Worm (Caenorhabditis elegans) whole organism, L4 larva: ENCODE results near the gene T28A8.2.

Source experiments
- T26A8.4 ChIP-seq: fragments of 200-800 bp; sonication (Bioruptor generic); IDR thresholded peaks from 2 replicates; pipeline ENCODE4 v1.3.6; 2022; ENCODE audit warnings: missing genetic modification characterization, missing compliant biosample characterization
- ZK546.5 ChIP-seq, 2 experiments: sonication (generic microtip); optimal IDR thresholded peaks; 2 replicates each; lab custom pipeline; 2017; ENCODE audit warnings: missing biosample characterization in 2 of 2, missing genetic modification characterization in 2 of 2
- aha-1 ChIP-seq: fragments of 150-350 bp; peaks from one replicate; lab custom pipeline; 2014; ENCODE audit warnings: missing biosample characterization, missing genetic modification characterization
- arid-1 ChIP-seq: fragments of 200-800 bp; sonication (Bioruptor generic); conservative IDR thresholded peaks from 2 replicates; pipeline ENCODE4 v1.3.6; 2022; ENCODE audit warnings: missing genetic modification reagents, missing genetic modification characterization, missing compliant biosample characterization
- ceh-20 ChIP-seq: fragments of 200-800 bp; sonication (Bioruptor generic); IDR thresholded peaks from 2 replicates; pipeline ENCODE4 v1.3.6; 2022; ENCODE audit warnings: missing genetic modification reagents, missing genetic modification characterization, missing compliant biosample characterization
- ceh-28 ChIP-seq: fragments of 150-350 bp; optimal IDR thresholded peaks from 2 replicates; lab custom pipeline; 2014; ENCODE audit warnings: missing biosample characterization, missing genetic modification reagents, missing genetic modification characterization
- daf-16 ChIP-seq, 3 experiments: sonication (generic microtip); optimal IDR thresholded peaks; 2 replicates each; lab custom pipeline; 2016 to 2017; ENCODE audit warnings: missing genetic modification characterization in 3 of 3, missing genetic modification reagents in 3 of 3, mild to moderate bottlenecking in 2 of 3, missing compliant biosample characterization in 2 of 3, missing biosample characterization in 1 of 3, moderate library complexity in 1 of 3
- dmd-6 ChIP-seq: fragments of 200-800 bp; sonication (Bioruptor generic); IDR thresholded peaks from 2 replicates; pipeline ENCODE4 v1.3.6; 2022; ENCODE audit warnings: missing genetic modification reagents, missing genetic modification characterization, missing compliant biosample characterization
- dpl-1 ChIP-seq: fragments of 150-350 bp; optimal IDR thresholded peaks from 2 replicates; lab custom pipeline; 2014; ENCODE audit warnings: missing biosample characterization, missing genetic modification reagents, missing genetic modification characterization
- duxl-1 ChIP-seq: sonication (generic microtip); optimal IDR thresholded peaks from 2 replicates; lab custom pipeline; 2016; ENCODE audit warnings: mild to moderate bottlenecking, missing genetic modification characterization, moderate library complexity, missing compliant biosample characterization; ENCODE audit not compliant: poor library complexity
- hif-1 ChIP-seq, 2 experiments: sonication (generic microtip); optimal IDR thresholded peaks; 2 replicates each; lab custom pipeline; 2016 to 2017; ENCODE audit warnings: missing compliant biosample characterization in 2 of 2, missing genetic modification characterization in 2 of 2, missing genetic modification reagents in 2 of 2, missing genotype in 2 of 2, mild to moderate bottlenecking in 1 of 2
- jun-1 ChIP-seq: fragments of 150-350 bp; optimal IDR thresholded peaks from 2 replicates; lab custom pipeline; 2014; ENCODE audit warnings: missing biosample characterization, missing genetic modification reagents, missing genetic modification characterization
- lin-1 ChIP-seq: fragments of 200-800 bp; sonication (Bioruptor generic); IDR thresholded peaks from 2 replicates; pipeline ENCODE4 v1.3.6; 2022; ENCODE audit warnings: missing genetic modification reagents, missing genetic modification characterization, missing compliant biosample characterization
- lin-13 ChIP-seq: fragments of 150-350 bp; optimal IDR thresholded peaks from 2 replicates; lab custom pipeline; 2014; ENCODE audit warnings: missing biosample characterization, missing genetic modification reagents, missing genetic modification characterization
- lin-15B ChIP-seq: fragments of 150-350 bp; sonication (generic microtip); optimal IDR thresholded peaks from 3 replicates; lab custom pipeline; 2014; ENCODE audit warnings: missing biosample characterization, missing genetic modification characterization
- lin-38 ChIP-seq: fragments of 200-800 bp; sonication (Bioruptor generic); IDR thresholded peaks from 2 replicates; pipeline ENCODE4 v1.3.6; 2022; ENCODE audit warnings: missing genetic modification reagents, missing genetic modification characterization, missing compliant biosample characterization
- lsy-2 ChIP-seq, 2 experiments: fragments of 150-350 bp in 1 of 2; sonication (generic microtip) in 1 of 2; optimal IDR thresholded peaks; 2 replicates each; lab custom pipeline; 2014 to 2017; ENCODE audit warnings: missing biosample characterization in 2 of 2, missing genetic modification characterization in 2 of 2
- madf-5 ChIP-seq, 2 experiments: fragments of 200-800 bp; sonication (Bioruptor generic); IDR thresholded peaks; 2 replicates each; pipeline ENCODE4 v1.3.6; 2022; ENCODE audit warnings: missing compliant biosample characterization in 2 of 2, missing genetic modification characterization in 2 of 2
- mdl-1 ChIP-seq, 2 experiments: fragments of 150-350 bp in 1 of 2; sonication (generic microtip) in 1 of 2; optimal IDR thresholded peaks; 2 replicates each; lab custom pipeline; 2014 to 2017; ENCODE audit warnings: missing biosample characterization in 2 of 2, missing genetic modification characterization in 2 of 2
- mep-1 ChIP-seq: fragments of 150-350 bp; sonication (generic microtip); optimal IDR thresholded peaks from 3 replicates; lab custom pipeline; 2014; ENCODE audit warnings: missing biosample characterization, missing genetic modification characterization
- mes-2 ChIP-seq: sonication (generic microtip); optimal IDR thresholded peaks from 2 replicates; lab custom pipeline; 2016; ENCODE audit warnings: missing genotype, mild to moderate bottlenecking, missing genetic modification characterization, missing compliant biosample characterization; ENCODE audit not compliant: poor library complexity, severe bottlenecking
- mxl-2 ChIP-seq: fragments of 200-800 bp; sonication (Bioruptor generic); conservative IDR thresholded peaks from 2 replicates; pipeline ENCODE4 v1.3.6; 2022; ENCODE audit warnings: missing genetic modification reagents, missing genetic modification characterization, missing compliant biosample characterization
- nhr-102 ChIP-seq: sonication (generic microtip); optimal IDR thresholded peaks from 2 replicates; lab custom pipeline; 2016; ENCODE audit warnings: mild to moderate bottlenecking, missing genetic modification characterization, moderate library complexity, missing compliant biosample characterization
- nhr-11 ChIP-seq: fragments of 150-350 bp; optimal IDR thresholded peaks from 2 replicates; lab custom pipeline; 2014; ENCODE audit warnings: missing biosample characterization, missing genetic modification characterization
- nhr-28 ChIP-seq: fragments of 150-350 bp; optimal IDR thresholded peaks from 2 replicates; lab custom pipeline; 2014; ENCODE audit warnings: missing biosample characterization, missing genetic modification characterization
- nhr-48 ChIP-seq: sonication (generic microtip); optimal IDR thresholded peaks from 2 replicates; lab custom pipeline; 2016; ENCODE audit warnings: mild to moderate bottlenecking, missing genetic modification characterization, missing compliant biosample characterization
- nhr-6 ChIP-seq: fragments of 150-350 bp; optimal IDR thresholded peaks from 2 replicates; lab custom pipeline; 2014; ENCODE audit warnings: missing biosample characterization, missing genetic modification characterization
- nhr-76 ChIP-seq: fragments of 150-350 bp; optimal IDR thresholded peaks from 2 replicates; lab custom pipeline; 2014; ENCODE audit warnings: missing biosample characterization, missing genetic modification characterization
- pha-4 ChIP-seq, 2 experiments: fragments of 150-350 bp in 1 of 2; fragments of 200-800 bp in 1 of 2; sonication (Bioruptor generic) in 1 of 2; IDR thresholded peaks in 1 of 2; optimal IDR thresholded peaks in 1 of 2; 2 replicates each; pipeline versions ENCODE4 v1.3.6 to Lab custom; 2014 to 2022; ENCODE audit warnings: missing genetic modification characterization in 2 of 2, missing genetic modification reagents in 2 of 2, missing biosample characterization in 1 of 2, missing compliant biosample characterization in 1 of 2
- tra-1 ChIP-seq: fragments of 200-800 bp; sonication (Bioruptor generic); IDR thresholded peaks from 2 replicates; pipeline ENCODE4 v1.3.6; 2022; ENCODE audit warnings: missing genetic modification reagents, missing genetic modification characterization, missing compliant biosample characterization
- unc-130 ChIP-seq: sonication (generic microtip); optimal IDR thresholded peaks from 2 replicates; lab custom pipeline; 2016; ENCODE audit warnings: missing genetic modification reagents, missing genetic modification characterization, missing compliant biosample characterization
- unc-62 ChIP-seq, 3 experiments: fragments of 150-350 bp in 1 of 3; sonication (generic microtip); optimal IDR thresholded peaks in 2 of 3; peaks in 1 of 3; 1 replicate in 1 of 3; 2 replicates in 2 of 3; lab custom pipeline; 2014 to 2017; ENCODE audit warnings: missing biosample characterization in 3 of 3, missing genetic modification characterization in 3 of 3, missing genetic modification reagents in 3 of 3, missing genotype in 1 of 3
- zfp-3 ChIP-seq: fragments of 200-800 bp; sonication (Bioruptor generic); conservative IDR thresholded peaks from 2 replicates; pipeline ENCODE4 v1.3.6; 2022; ENCODE audit warnings: missing genetic modification reagents, missing genetic modification characterization, missing compliant biosample characterization
- zip-11 ChIP-seq: fragments of 200-800 bp; sonication (Bioruptor generic); IDR thresholded peaks from 2 replicates; pipeline ENCODE4 v1.3.6; 2022; ENCODE audit warnings: missing genetic modification characterization, missing compliant biosample characterization
- ztf-7 ChIP-seq: fragments of 150-350 bp; optimal IDR thresholded peaks from 2 replicates; lab custom pipeline; 2014; ENCODE audit warnings: missing biosample characterization, missing genetic modification characterization

Gene T28A8.2

ce11 chrIII:13465918-13466592 is 29.4 kb downstream of the T28A8.2 start, which contains the start of gene cdk-5 (continued):
- TF ChIP-seq nhr-28 (peak; percentile 47), mep-1 (tag; lab: Kevin White, UChicago) (peak; percentile 88), mxl-2 (no peak), dpl-1 (peak; percentile 86), aha-1 (tag; lab: Kevin White, UChicago) (peak; percentile 95), jun-1 (tag; lab: Kevin White, UChicago) (peak; percentile 39), zfp-3 (GFP tag; lab: Robert Waterston, UW) (0 out of 2 replicates have a peak, but pooled peaks have one; percentile 58), hif-1 (tag; optimal IDR thresholded peaks at IDR 0.05; lab: Kevin White, UChicago) (peak in 1 of 2 experiments; percentile 52), zip-11 (GFP tag; lab: Robert Waterston, UW) (no peak), mes-2 (tag; lab: Kevin White, UChicago) (peak; percentile 86), T26A8.4 (peak; percentile 85), ceh-20 (GFP tag; lab: Robert Waterston, UW) (peak; percentile 49; the same call in 1 of the 2 replicates), madf-5 (GFP tag; IDR thresholded peaks at IDR 0.05; lab: Robert Waterston, UW) (no peak), tra-1 (GFP tag; lab: Robert Waterston, UW) (no peak), lin-13 (peak; percentile 51), ceh-28 (tag; lab: Kevin White, UChicago) (peak; percentile 51), arid-1 (GFP tag; lab: Robert Waterston, UW) (0 out of 2 replicates have a peak, but pooled peaks have one; percentile 39), mdl-1 (tag; optimal IDR thresholded peaks at IDR 0.05; lab: Kevin White, UChicago) (peak in 1 of 2 experiments; percentile 13), duxl-1 (tag; lab: Kevin White, UChicago) (peak; percentile 66), daf-16 (GFP tag; optimal IDR thresholded peaks at IDR 0.05; lab: Kevin White, UChicago) (peak in 1 of 2 experiments; percentile 51), daf-16 (tag; optimal IDR thresholded peaks at IDR 0.05; lab: Kevin White, UChicago) (peak; percentile 13), unc-130 (GFP tag; lab: Kevin White, UChicago) (no peak), ztf-7 (tag; lab: Kevin White, UChicago) (peak; percentile 90), nhr-102 (peak; percentile 80), nhr-48 (tag; lab: Kevin White, UChicago) (peak; percentile 59), nhr-6 (peak; percentile 87), pha-4 (GFP tag; IDR thresholded peaks at IDR 0.05; lab: Robert Waterston, UW) (peak; percentile 73; the same call in 1 of the 2 replicates), pha-4 (tag; optimal IDR thresholded peaks at IDR 0.05; lab: Kevin White, UChicago) (peak; percentile 28), lin-38 (GFP tag; lab: Robert Waterston, UW) (peak; percentile 74), dmd-6 (GFP tag; lab: Robert Waterston, UW) (peak; percentile 63; the same call in 1 of the 2 replicates), nhr-11 (tag; lab: Kevin White, UChicago) (peak; percentile 79), ZK546.5 (tag; optimal IDR thresholded peaks at IDR 0.05; lab: Kevin White, UChicago) (no peak), lin-1 (GFP tag; lab: Robert Waterston, UW) (0 out of 2 replicates have a peak, but pooled peaks have one; percentile 6), lsy-2 (tag; optimal IDR thresholded peaks at IDR 0.05; lab: Kevin White, UChicago) (peak; percentile 48 to 97), nhr-76 (tag; lab: Kevin White, UChicago) (no peak), lin-15B (tag; lab: Kevin White, UChicago) (no peak), unc-62 (GFP tag; optimal IDR thresholded peaks at IDR 0.05 in 1 of 2; lab: Kevin White, UChicago) (peak in 1 of 2 experiments; percentile 91), unc-62 (tag; optimal IDR thresholded peaks at IDR 0.05; lab: Kevin White, UChicago) (no peak)
